Worm (Caenorhabditis elegans) whole organism, late embryonic: ENCODE results near the gene K03B8.11.

Experiments
- T23F11.4 ChIP-seq: fragments of 200-800 bp; sonication (Bioruptor generic); optimal IDR thresholded peaks from 2 replicates; lab custom pipeline; 2018; ENCODE audit warnings: mild to moderate bottlenecking, missing genetic modification characterization, missing compliant biosample characterization
- dmd-4 ChIP-seq: sonication (generic microtip); optimal IDR thresholded peaks from 2 replicates; lab custom pipeline; 2016; ENCODE audit warnings: borderline replicate concordance, missing genetic modification characterization, missing compliant biosample characterization
- elt-2 ChIP-seq: sonication (generic microtip); optimal IDR thresholded peaks from 2 replicates; lab custom pipeline; 2016; ENCODE audit warnings: missing genetic modification reagents, missing genetic modification characterization, missing compliant biosample characterization
- fax-1 ChIP-seq: sonication (generic microtip); optimal IDR thresholded peaks from 2 replicates; lab custom pipeline; 2016; ENCODE audit warnings: missing genotype, missing genetic modification characterization, missing compliant biosample characterization
- nhr-11 ChIP-seq: fragments of 150-350 bp; optimal IDR thresholded peaks from 2 replicates; lab custom pipeline; 2014; ENCODE audit warnings: missing biosample characterization, missing genetic modification characterization
- ttx-3 ChIP-seq: sonication (generic microtip); optimal IDR thresholded peaks from 2 replicates; lab custom pipeline; 2016; ENCODE audit warnings: missing genetic modification reagents, missing genetic modification characterization, missing compliant biosample characterization

DNA sequence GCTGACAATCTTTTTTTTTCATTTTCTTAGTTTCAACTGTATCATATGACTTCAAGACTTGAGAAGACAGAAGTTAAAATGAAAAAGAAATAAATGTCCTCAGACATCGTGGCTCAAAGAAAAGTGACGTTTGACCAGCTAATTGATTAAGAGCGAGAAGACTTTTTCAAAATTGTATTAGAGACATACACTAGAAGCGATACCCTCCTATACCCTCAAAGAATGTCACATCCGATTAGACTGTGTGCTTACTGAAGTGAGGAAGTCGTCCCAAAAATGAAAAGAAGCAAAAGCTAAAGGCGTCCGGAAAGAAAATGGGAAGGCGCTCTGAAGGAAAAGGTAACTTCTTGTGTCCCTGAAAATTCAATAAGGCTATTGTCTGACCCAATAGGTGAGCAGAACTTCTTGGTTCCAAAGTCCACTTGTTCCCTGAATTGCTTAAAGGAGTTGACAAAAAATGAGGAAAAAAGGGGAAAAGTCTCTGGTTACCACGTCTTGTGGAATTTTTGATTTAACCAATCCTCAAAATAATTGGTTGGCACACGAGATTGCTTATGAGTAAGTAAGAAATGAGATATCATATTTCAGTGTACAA, 17.9 kb downstream of the K03B8.11 start:
- TF ChIP-seq fax-1 = no peak
- TF ChIP-seq T23F11.4 (GFP tag; lab: Kevin White, UChicago) = no peak
- no peak for TF ChIP-seq elt-2 (tag; lab: Kevin White, UChicago)
- no peak for TF ChIP-seq dmd-4 (tag; lab: Kevin White, UChicago)
- TF ChIP-seq nhr-11 (tag; lab: Kevin White, UChicago) = no peak
- no peak for TF ChIP-seq ttx-3
